Worm (Caenorhabditis elegans): Measurements from ENCODE around the gene Y24F12A.1.

DNA sequence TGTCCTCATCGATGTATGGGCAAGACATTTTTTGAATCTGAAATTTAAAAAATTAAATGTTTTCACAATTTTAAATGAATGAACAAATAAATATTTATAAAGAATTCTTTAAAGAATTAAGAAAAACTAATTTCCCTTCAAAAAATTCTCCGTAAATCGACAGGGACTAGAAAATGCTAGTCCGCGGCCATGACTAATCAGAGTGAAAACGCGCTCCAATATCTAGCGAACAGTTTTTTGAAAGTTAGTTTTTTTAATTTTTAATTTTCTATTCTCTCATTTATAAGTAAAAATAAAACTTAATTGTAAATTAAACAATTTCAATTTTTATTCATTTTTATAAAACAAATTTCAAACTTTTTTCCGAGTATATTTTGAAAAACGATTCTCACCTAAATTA lies 12.2 kb upstream of the Y24F12A.1 start:
- TF ChIP-seq hlh-4 (tag; optimal IDR thresholded peaks at IDR 0.05) (no peak), ztf-4 (tag; optimal IDR thresholded peaks at IDR 0.05) (no peak), jun-1 (tag; optimal IDR thresholded peaks at IDR 0.05) (no peak), ama-1 (optimal IDR thresholded peaks at IDR 0.05) (no peak)
